Fruit fly (Drosophila melanogaster) whole organism, prepupa: ENCODE results near the gene Vha16-2.
A peak's percentile ranks its signal among the peaks of the same experiment; 100 is the strongest.

Experiments
- Blimp-1 ChIP-seq: fragments of 200-800 bp; sonication (Bioruptor generic); optimal IDR thresholded peaks from 3 replicates; lab custom pipeline; 2017; ENCODE audit warnings: missing biosample characterization, missing genetic modification characterization, mild to moderate bottlenecking, moderate library complexity, missing genetic modification reagents
- CG10631 ChIP-seq: fragments of 200-800 bp; sonication (Bioruptor generic); optimal IDR thresholded peaks from 2 replicates; lab custom pipeline; 2016; ENCODE audit warnings: missing biosample characterization, missing genetic modification characterization
- CG10669 ChIP-seq: fragments of 200-800 bp; sonication (Bioruptor generic); optimal IDR thresholded peaks from 3 replicates; lab custom pipeline; 2018; ENCODE audit warnings: missing biosample characterization, mild to moderate bottlenecking, missing genetic modification characterization, moderate library complexity
- CG11294 ChIP-seq: fragments of 200-800 bp; sonication (Bioruptor generic); IDR thresholded peaks from 2 replicates; pipeline ENCODE4 v1.3.6; 2022; ENCODE audit warnings: missing biosample characterization, missing genetic modification characterization
- CG11762 ChIP-seq: fragments of 200-800 bp; sonication (Bioruptor generic); optimal IDR thresholded peaks from 3 replicates; lab custom pipeline; 2016; ENCODE audit warnings: missing biosample characterization, missing genetic modification characterization; ENCODE audit not compliant: insufficient read depth
- CG11902 ChIP-seq: fragments of 200-800 bp; sonication (Bioruptor generic); optimal IDR thresholded peaks from 3 replicates; lab custom pipeline; 2016; ENCODE audit warnings: missing biosample characterization, missing genetic modification characterization
- CG15336 ChIP-seq: fragments of 200-800 bp; sonication (Bioruptor generic); IDR thresholded peaks from 2 replicates; pipeline ENCODE4 v1.3.6; 2022; ENCODE audit warnings: missing biosample characterization, missing genetic modification characterization
- CG16779 ChIP-seq: fragments of 200-800 bp; sonication (Bioruptor generic); optimal IDR thresholded peaks from 3 replicates; lab custom pipeline; 2017; ENCODE audit warnings: missing biosample characterization, mild to moderate bottlenecking, missing genetic modification characterization
- CG3032 ChIP-seq: fragments of 200-800 bp; optimal IDR thresholded peaks from 2 replicates; lab custom pipeline; 2019; ENCODE audit warnings: missing biosample characterization, mild to moderate bottlenecking, missing genetic modification characterization, moderate library complexity
- CG31627 ChIP-seq: fragments of 200-800 bp; sonication (Bioruptor generic); optimal IDR thresholded peaks from 3 replicates; lab custom pipeline; 2016; ENCODE audit warnings: missing biosample characterization, missing genetic modification characterization
- CG32006 ChIP-seq: fragments of 200-800 bp; sonication (Bioruptor generic); optimal IDR thresholded peaks from 3 replicates; lab custom pipeline; 2017; ENCODE audit warnings: missing biosample characterization, mild to moderate bottlenecking, missing genetic modification characterization
- CG34406 ChIP-seq: fragments of 200-800 bp; sonication (Bioruptor generic); optimal IDR thresholded peaks from 3 replicates; lab custom pipeline; 2016; ENCODE audit warnings: missing biosample characterization, missing genetic modification characterization
- CG3919 ChIP-seq: fragments of 200-800 bp; sonication (Bioruptor generic); optimal IDR thresholded peaks from 3 replicates; lab custom pipeline; 2016; ENCODE audit warnings: missing biosample characterization, missing genetic modification characterization
- CG6163 ChIP-seq: fragments of 200-800 bp; sonication (Bioruptor generic); IDR thresholded peaks from 3 replicates; pipeline ENCODE4 v1.3.6; 2022; ENCODE audit warnings: missing biosample characterization, missing genetic modification characterization
- CG6276 ChIP-seq: fragments of 200-800 bp; sonication (Bioruptor generic); optimal IDR thresholded peaks from 2 replicates; lab custom pipeline; 2017; ENCODE audit warnings: missing biosample characterization, mild to moderate bottlenecking, missing genetic modification characterization
- CG6792 ChIP-seq: fragments of 200-800 bp; sonication (Bioruptor generic); optimal IDR thresholded peaks from 3 replicates; lab custom pipeline; 2016; ENCODE audit warnings: missing biosample characterization, missing genetic modification characterization
- CG6808 ChIP-seq: fragments of 200-800 bp; sonication (Bioruptor generic); optimal IDR thresholded peaks from 3 replicates; lab custom pipeline; 2017; ENCODE audit warnings: missing biosample characterization, missing genetic modification characterization, mild to moderate bottlenecking, moderate library complexity, missing genetic modification reagents
- CG6854 ChIP-seq: fragments of 200-800 bp; sonication (Bioruptor generic); optimal IDR thresholded peaks from 2 replicates; lab custom pipeline; 2017; ENCODE audit warnings: missing biosample characterization, mild to moderate bottlenecking, missing genetic modification characterization
- CG7368 ChIP-seq: fragments of 200-800 bp; sonication (Bioruptor generic); optimal IDR thresholded peaks from 3 replicates; lab custom pipeline; 2016; ENCODE audit warnings: missing biosample characterization, missing genetic modification characterization
- CG8119 ChIP-seq: fragments of 200-800 bp; sonication (Bioruptor generic); IDR thresholded peaks from 3 replicates; pipeline ENCODE4 v1.3.6; 2022; ENCODE audit warnings: missing biosample characterization, missing genetic modification characterization
- CG8319 ChIP-seq: fragments of 200-800 bp; sonication (Bioruptor generic); optimal IDR thresholded peaks from 3 replicates; lab custom pipeline; 2016; ENCODE audit warnings: missing biosample characterization, missing genetic modification characterization
- Eip75B ChIP-seq: fragments of 200-800 bp; sonication (Bioruptor generic); optimal IDR thresholded peaks from 3 replicates; lab custom pipeline; 2016; ENCODE audit warnings: missing biosample characterization, missing genetic modification characterization
- Eip78C ChIP-seq: fragments of 200-800 bp; sonication (Bioruptor generic); peaks from one replicate; lab custom pipeline; 2016; ENCODE audit warnings: missing biosample characterization, missing genetic modification characterization
- Eip93F ChIP-seq: fragments of 200-800 bp; sonication (Bioruptor generic); optimal IDR thresholded peaks from 2 replicates; lab custom pipeline; 2016; ENCODE audit warnings: missing biosample characterization, mild to moderate bottlenecking, missing genetic modification characterization
- Ets21C ChIP-seq: fragments of 200-800 bp; sonication (Bioruptor generic); optimal IDR thresholded peaks from 3 replicates; lab custom pipeline; 2016; ENCODE audit warnings: missing biosample characterization, missing genetic modification characterization
- Ets96B ChIP-seq: fragments of 200-800 bp; optimal IDR thresholded peaks from 2 replicates; lab custom pipeline; 2019; ENCODE audit warnings: missing biosample characterization, mild to moderate bottlenecking, missing genetic modification characterization, moderate library complexity
- Gug ChIP-seq: fragments of 200-800 bp; sonication (Bioruptor generic); IDR thresholded peaks from 2 replicates; pipeline ENCODE4 v1.3.6; 2022; ENCODE audit warnings: missing biosample characterization, missing genetic modification characterization
- Hr38 ChIP-seq: sonication (Bioruptor generic); optimal IDR thresholded peaks from 2 replicates; lab custom pipeline; 2016; ENCODE audit warnings: missing biosample characterization, missing genetic modification characterization
- Hr39 ChIP-seq: fragments of 200-800 bp; sonication (Bioruptor generic); optimal IDR thresholded peaks from 2 replicates; lab custom pipeline; 2016; ENCODE audit warnings: missing biosample characterization, missing genetic modification characterization
- Lpt ChIP-seq: fragments of 200-800 bp; sonication (Bioruptor generic); optimal IDR thresholded peaks from 3 replicates; lab custom pipeline; 2016; ENCODE audit warnings: missing biosample characterization, missing genetic modification characterization
- Met ChIP-seq: fragments of 200-800 bp; sonication (Bioruptor generic); optimal IDR thresholded peaks from 3 replicates; lab custom pipeline; 2016; ENCODE audit warnings: missing biosample characterization, missing genetic modification characterization
- OdsH ChIP-seq: fragments of 200-800 bp; sonication (Bioruptor generic); optimal IDR thresholded peaks from 3 replicates; lab custom pipeline; 2016; ENCODE audit warnings: missing biosample characterization, missing genetic modification characterization
- Smox ChIP-seq: fragments of 200-800 bp; sonication (Bioruptor generic); optimal IDR thresholded peaks from 3 replicates; lab custom pipeline; 2016; ENCODE audit warnings: missing biosample characterization, missing genetic modification characterization
- Sox102F ChIP-seq: fragments of 200-800 bp; sonication (Bioruptor generic); optimal IDR thresholded peaks from 2 replicates; lab custom pipeline; 2016; ENCODE audit warnings: missing biosample characterization, mild to moderate bottlenecking, missing genetic modification characterization
- Sox14 ChIP-seq: fragments of 200-800 bp; sonication (Bioruptor generic); optimal IDR thresholded peaks from 3 replicates; lab custom pipeline; 2016; ENCODE audit warnings: missing biosample characterization, missing genetic modification characterization
- Sox15 ChIP-seq: fragments of 200-800 bp; sonication (Bioruptor generic); optimal IDR thresholded peaks from 3 replicates; lab custom pipeline; 2016; ENCODE audit warnings: missing biosample characterization, missing genetic modification characterization
- achi ChIP-seq: fragments of 200-800 bp; sonication (Bioruptor generic); optimal IDR thresholded peaks from 3 replicates; lab custom pipeline; 2016; ENCODE audit warnings: missing biosample characterization, missing genetic modification characterization
- acj6 ChIP-seq: fragments of 200-800 bp; sonication (Bioruptor generic); optimal IDR thresholded peaks from 3 replicates; lab custom pipeline; 2016; ENCODE audit warnings: missing biosample characterization, missing genetic modification characterization
- cyc ChIP-seq: fragments of 200-800 bp; sonication (Bioruptor generic); optimal IDR thresholded peaks from 3 replicates; lab custom pipeline; 2016; ENCODE audit warnings: missing biosample characterization, missing genetic modification characterization
- dac ChIP-seq: fragments of 200-800 bp; sonication (Bioruptor generic); optimal IDR thresholded peaks from 2 replicates; lab custom pipeline; 2017; ENCODE audit warnings: missing biosample characterization, mild to moderate bottlenecking, missing genetic modification characterization
- dsx ChIP-seq: fragments of 200-800 bp; optimal IDR thresholded peaks from 3 replicates; lab custom pipeline; 2019; ENCODE audit warnings: missing biosample characterization, mild to moderate bottlenecking, missing genetic modification characterization, moderate library complexity; ENCODE audit not compliant: poor library complexity, severe bottlenecking
- eg ChIP-seq: fragments of 200-800 bp; sonication (Bioruptor generic); IDR thresholded peaks from 3 replicates; pipeline ENCODE4 v1.3.6; 2022; ENCODE audit warnings: missing biosample characterization, missing genetic modification characterization
- fd59A ChIP-seq: fragments of 200-800 bp; sonication (Bioruptor generic); optimal IDR thresholded peaks from 2 replicates; lab custom pipeline; 2017; ENCODE audit warnings: missing biosample characterization, mild to moderate bottlenecking, missing genetic modification characterization, missing genetic modification reagents
- fkh ChIP-seq: fragments of 200-800 bp; sonication (Bioruptor generic); optimal IDR thresholded peaks from 3 replicates; lab custom pipeline; 2017; ENCODE audit warnings: missing biosample characterization, mild to moderate bottlenecking, missing genetic modification characterization, moderate library complexity
- lz ChIP-seq: fragments of 200-800 bp; sonication (Bioruptor generic); optimal IDR thresholded peaks from 3 replicates; lab custom pipeline; 2016; ENCODE audit warnings: missing biosample characterization, missing genetic modification characterization
- salr ChIP-seq, 2 experiments: fragments of 200-800 bp; sonication (Bioruptor generic); optimal IDR thresholded peaks; 3 replicates each; lab custom pipeline; 2016 to 2018; ENCODE audit warnings: missing biosample characterization in 2 of 2, missing genetic modification characterization in 2 of 2, mild to moderate bottlenecking in 1 of 2
- spab ChIP-seq: fragments of 200-800 bp; sonication (Bioruptor generic); optimal IDR thresholded peaks from 2 replicates; lab custom pipeline; 2017; ENCODE audit warnings: missing biosample characterization, mild to moderate bottlenecking, missing genetic modification characterization, missing genetic modification reagents
- ss ChIP-seq, 2 experiments: fragments of 200-800 bp; sonication (Bioruptor generic); optimal IDR thresholded peaks; 2 replicates in 1 of 2; 3 replicates in 1 of 2; lab custom pipeline; 2017 to 2018; ENCODE audit warnings: mild to moderate bottlenecking in 2 of 2, missing biosample characterization in 2 of 2, missing genetic modification characterization in 2 of 2, moderate library complexity in 1 of 2
- topi ChIP-seq: fragments of 200-800 bp; sonication (Bioruptor generic); optimal IDR thresholded peaks from 3 replicates; lab custom pipeline; 2016; ENCODE audit warnings: missing biosample characterization, missing genetic modification characterization
- vri ChIP-seq: fragments of 200-800 bp; sonication (Bioruptor generic); optimal IDR thresholded peaks from 3 replicates; lab custom pipeline; 2016; ENCODE audit warnings: missing biosample characterization, mild to moderate bottlenecking, missing genetic modification characterization

The Vha16-2 gene

dm6 chr3L:11447022-11447728 is 27.6 kb upstream of the Vha16-2 start:
- TF ChIP-seq fd59A (GFP tag; lab: Kevin White, UChicago) (peak; percentile 61), Ets21C (GFP tag; lab: Kevin White, UChicago) (peak; percentile 45), CG32006 (peak; percentile 83), CG10631 (GFP tag; lab: Kevin White, UChicago) (peak; percentile 80), Hr39 (GFP tag; lab: Kevin White, UChicago) (peak; percentile 49), Met (GFP tag; lab: Kevin White, UChicago) (peak; percentile 60), Eip75B (peak; percentile 93), achi (GFP tag; lab: Kevin White, UChicago) (peak; percentile 62), vri (GFP tag; lab: Kevin White, UChicago) (peak; percentile 22), dsx (GFP tag; lab: Kevin White, UChicago) (peak; percentile 82), Sox14 (GFP tag; lab: Kevin White, UChicago) (peak; percentile 70), CG11902 (GFP tag; lab: Kevin White, UChicago) (peak; percentile 23), Sox102F (peak; percentile 54), dac (GFP tag; lab: Kevin White, UChicago) (peak; percentile 55), Ets96B (tag; lab: Kevin White, UChicago) (peak; percentile 79), Blimp-1 (GFP tag; lab: Kevin White, UChicago) (peak; percentile 3), CG3919 (peak; percentile 88), lz (GFP tag; lab: Kevin White, UChicago) (peak; percentile 63), OdsH (GFP tag; lab: Kevin White, UChicago) (peak; percentile 41), ss (GFP tag; optimal IDR thresholded peaks at IDR 0.05; lab: Kevin White, UChicago) (peak; percentile 74 to 84), CG10669 (GFP tag; lab: Kevin White, UChicago) (peak; percentile 81), topi (GFP tag; lab: Kevin White, UChicago) (peak; percentile 77), acj6 (GFP tag; lab: Kevin White, UChicago) (peak; percentile 39), fkh (GFP tag; lab: Kevin White, UChicago) (no peak), Eip93F (no peak), CG34406 (GFP tag; lab: Kevin White, UChicago) (peak; percentile 35), CG6808 (GFP tag; lab: Kevin White, UChicago) (peak; percentile 91), CG3032 (tag; lab: Kevin White, UChicago) (peak; percentile 83), CG6163 (GFP tag; lab: Robert Waterston, UW) (peak; percentile 80), salr (GFP tag; optimal IDR thresholded peaks at IDR 0.05; lab: Kevin White, UChicago) (peak in 1 of 2 experiments; percentile 74), Hr38 (GFP tag; lab: Kevin White, UChicago) (no peak), CG8119 (GFP tag; lab: Robert Waterston, UW) (peak; percentile 91), Smox (GFP tag; lab: Kevin White, UChicago) (peak; percentile 58), CG11762 (GFP tag; lab: Kevin White, UChicago) (peak; percentile 80), CG6276 (GFP tag; lab: Kevin White, UChicago) (peak; percentile 89), CG6792 (GFP tag; lab: Kevin White, UChicago) (peak; percentile 67), CG7368 (GFP tag; lab: Kevin White, UChicago) (peak; percentile 74), cyc (GFP tag; lab: Kevin White, UChicago) (peak; percentile 64), CG15336 (peak; percentile 91), Sox15 (GFP tag; lab: Kevin White, UChicago) (peak; percentile 19), Gug (GFP tag; lab: Robert Waterston, UW) (peak; percentile 72), Eip78C (peak; percentile 98), spab (GFP tag; lab: Kevin White, UChicago) (peak; percentile 78), eg (peak; percentile 89), CG6854 (GFP tag; lab: Kevin White, UChicago) (peak; percentile 42), CG11294 (GFP tag; lab: Robert Waterston, UW) (peak; percentile 82), CG16779 (tag; lab: Kevin White, UChicago) (peak; percentile 69), CG31627 (GFP tag; lab: Kevin White, UChicago) (peak; percentile 55), Lpt (GFP tag; lab: Kevin White, UChicago) (peak; percentile 93), CG8319 (GFP tag; lab: Kevin White, UChicago) (peak; percentile 51)
